Worm (Caenorhabditis elegans) whole organism, L3 larva: ENCODE results near the gene K07F5.7.
A peak's percentile ranks its signal among the peaks of the same experiment; 100 is the strongest.

Experiments used
- ZK546.5 ChIP-seq: sonication (generic microtip); optimal IDR thresholded peaks from 2 replicates; lab custom pipeline; 2017; ENCODE audit warnings: missing biosample characterization, missing genetic modification characterization
- aly-2 ChIP-seq: fragments of 150-350 bp; optimal IDR thresholded peaks from 2 replicates; lab custom pipeline; 2014; ENCODE audit warnings: missing biosample characterization, missing genetic modification characterization
- ama-1 ChIP-seq: fragments of 150-350 bp; optimal IDR thresholded peaks from 2 replicates; lab custom pipeline; 2018
- ceh-82 ChIP-seq: fragments of 150-350 bp; optimal IDR thresholded peaks from 2 replicates; lab custom pipeline; 2014; ENCODE audit warnings: missing biosample characterization, missing genetic modification characterization
- ceh-9 ChIP-seq: sonication (generic microtip); optimal IDR thresholded peaks from 2 replicates; lab custom pipeline; 2018; ENCODE audit warnings: missing biosample characterization, missing genetic modification characterization
- daf-12 ChIP-seq: fragments of 150-350 bp; optimal IDR thresholded peaks from 2 replicates; lab custom pipeline; 2014; ENCODE audit warnings: missing biosample characterization, missing genetic modification reagents, missing genetic modification characterization
- egl-5 ChIP-seq: fragments of 150-350 bp; optimal IDR thresholded peaks from 2 replicates; lab custom pipeline; 2017; ENCODE audit warnings: missing biosample characterization, missing genetic modification reagents, missing genetic modification characterization, inconsistent platforms
- elt-1 ChIP-seq: fragments of 150-350 bp; optimal IDR thresholded peaks from 2 replicates; lab custom pipeline; 2014; ENCODE audit warnings: missing biosample characterization, missing genetic modification characterization
- elt-2 ChIP-seq: sonication (generic microtip); optimal IDR thresholded peaks from 2 replicates; lab custom pipeline; 2016; ENCODE audit warnings: missing genetic modification reagents, mild to moderate bottlenecking, missing genetic modification characterization, missing compliant biosample characterization
- elt-3 ChIP-seq, 3 experiments: fragments of 150-350 bp in 1 of 3; sonication (generic microtip) in 2 of 3; optimal IDR thresholded peaks; 2 replicates in 2 of 3; 4 replicates in 1 of 3; lab custom pipeline; 2014 to 2017; ENCODE audit warnings: missing biosample characterization in 3 of 3, missing genetic modification characterization in 3 of 3
- eor-1 ChIP-seq, 2 experiments: fragments of 150-350 bp; optimal IDR thresholded peaks; 2 replicates each; lab custom pipeline; 2014 to 2018; ENCODE audit warnings: missing biosample characterization in 2 of 2, missing genetic modification characterization in 2 of 2
- fkh-10 ChIP-seq: sonication (generic microtip); optimal IDR thresholded peaks from 2 replicates; lab custom pipeline; 2017; ENCODE audit warnings: missing biosample characterization, missing genetic modification reagents, missing genetic modification characterization
- hmg-11 ChIP-seq: sonication (generic microtip); optimal IDR thresholded peaks from 2 replicates; lab custom pipeline; 2016; ENCODE audit warnings: missing genetic modification characterization, missing compliant biosample characterization
- jun-1 ChIP-seq: fragments of 150-350 bp; optimal IDR thresholded peaks from 2 replicates; lab custom pipeline; 2014; ENCODE audit warnings: missing biosample characterization, missing genetic modification reagents, missing genetic modification characterization
- lin-15B ChIP-seq: fragments of 150-350 bp; optimal IDR thresholded peaks from 2 replicates; lab custom pipeline; 2014; ENCODE audit warnings: missing biosample characterization, missing genetic modification characterization
- lin-39 ChIP-seq: fragments of 150-350 bp; optimal IDR thresholded peaks from 2 replicates; lab custom pipeline; 2018; ENCODE audit warnings: missing biosample characterization, missing genetic modification reagents, missing genetic modification characterization
- lsy-12 ChIP-seq: sonication (generic microtip); optimal IDR thresholded peaks from 2 replicates; lab custom pipeline; 2016; ENCODE audit warnings: mild to moderate bottlenecking, missing genetic modification characterization, missing compliant biosample characterization
- mdl-1 ChIP-seq: fragments of 150-350 bp; optimal IDR thresholded peaks from 2 replicates; lab custom pipeline; 2014; ENCODE audit warnings: missing biosample characterization, missing genetic modification characterization
- mml-1 ChIP-seq: fragments of 150-350 bp; sonication (generic microtip); optimal IDR thresholded peaks from 3 replicates; lab custom pipeline; 2014; ENCODE audit warnings: missing biosample characterization, missing genetic modification characterization
- nfya-1 ChIP-seq: sonication (generic microtip); optimal IDR thresholded peaks from 2 replicates; lab custom pipeline; 2017; ENCODE audit warnings: missing genetic modification characterization, mild to moderate bottlenecking, missing compliant biosample characterization, antibody characterized with exemption, moderate library complexity; ENCODE audit not compliant: insufficient read depth
- nhr-23 ChIP-seq: fragments of 150-350 bp; optimal IDR thresholded peaks from 2 replicates; lab custom pipeline; 2014; ENCODE audit warnings: missing biosample characterization, missing genetic modification reagents, missing genetic modification characterization
- nhr-237 ChIP-seq: fragments of 150-350 bp; optimal IDR thresholded peaks from 2 replicates; lab custom pipeline; 2014; ENCODE audit warnings: missing biosample characterization, missing genetic modification characterization
- nhr-25 ChIP-seq: sonication (generic microtip); optimal IDR thresholded peaks from 2 replicates; lab custom pipeline; 2017; ENCODE audit warnings: missing biosample characterization, missing genetic modification characterization
- nhr-28 ChIP-seq: fragments of 150-350 bp; optimal IDR thresholded peaks from 2 replicates; lab custom pipeline; 2014; ENCODE audit warnings: missing biosample characterization, missing genetic modification characterization
- nhr-43 ChIP-seq: sonication (generic microtip); optimal IDR thresholded peaks from 2 replicates; lab custom pipeline; 2016; ENCODE audit warnings: mild to moderate bottlenecking, missing genetic modification characterization, missing compliant biosample characterization; ENCODE audit not compliant: poor library complexity, severe bottlenecking
- nhr-67 ChIP-seq: fragments of 150-350 bp; optimal IDR thresholded peaks from 2 replicates; lab custom pipeline; 2014; ENCODE audit warnings: missing biosample characterization, missing genetic modification characterization
- pha-4 ChIP-seq: fragments of 150-350 bp; optimal IDR thresholded peaks from 2 replicates; lab custom pipeline; 2014; ENCODE audit warnings: missing biosample characterization, missing genetic modification reagents, missing genetic modification characterization
- pqm-1 ChIP-seq: fragments of 150-350 bp; optimal IDR thresholded peaks from 2 replicates; lab custom pipeline; 2017; ENCODE audit warnings: missing biosample characterization, missing genetic modification characterization, inconsistent platforms
- skn-1 ChIP-seq: fragments of 150-350 bp; optimal IDR thresholded peaks from 2 replicates; lab custom pipeline; 2014; ENCODE audit warnings: missing biosample characterization, missing genetic modification characterization
- snpc-4 ChIP-seq: fragments of 150-350 bp; optimal IDR thresholded peaks from 2 replicates; lab custom pipeline; 2014; ENCODE audit warnings: missing biosample characterization, missing genetic modification characterization
- tbx-2 ChIP-seq: sonication (generic microtip); optimal IDR thresholded peaks from 2 replicates; lab custom pipeline; 2016; ENCODE audit warnings: mild to moderate bottlenecking, missing genetic modification characterization, missing compliant biosample characterization
- unc-39 ChIP-seq: sonication (generic microtip); optimal IDR thresholded peaks from 4 replicates; lab custom pipeline; 2017; ENCODE audit warnings: missing biosample characterization, missing genetic modification characterization
- unc-62 ChIP-seq: fragments of 150-350 bp; sonication (generic microtip); optimal IDR thresholded peaks from 4 replicates; lab custom pipeline; 2014; ENCODE audit warnings: missing biosample characterization, missing genetic modification reagents, missing genetic modification characterization
- ztf-11 ChIP-seq: fragments of 150-350 bp; optimal IDR thresholded peaks from 2 replicates; lab custom pipeline; 2014; ENCODE audit warnings: missing biosample characterization, missing genetic modification characterization
- ztf-4 ChIP-seq: fragments of 150-350 bp; optimal IDR thresholded peaks from 2 replicates; lab custom pipeline; 2014; ENCODE audit warnings: missing biosample characterization, missing genetic modification characterization

K07F5.7 gene

ce11 chrIV:9836317-9836716 lies 11.7 kb downstream of the K07F5.7 start, which contains the start of gene msp-81:
Gene msp-81, minus strand, starts transcription at chrIV:9836417.
- TF ChIP-seq elt-3 (tag; optimal IDR thresholded peaks at IDR 0.05; lab: Kevin White, UChicago) (no peak), unc-39 (tag; lab: Kevin White, UChicago) (no peak), ceh-9 (no peak), nhr-23 (tag; lab: Kevin White, UChicago) (no peak), ceh-82 (tag; lab: Kevin White, UChicago) (no peak), fkh-10 (GFP tag; lab: Kevin White, UChicago) (no peak), daf-12 (tag; lab: Kevin White, UChicago) (no peak), nhr-237 (tag; lab: Kevin White, UChicago) (no peak), nfya-1 (tag; lab: Kevin White, UChicago) (no peak), jun-1 (no peak), nhr-67 (no peak), ama-1 (lab: Kevin White, UChicago) (no peak), pha-4 (tag; lab: Kevin White, UChicago) (no peak)
- TF ChIP-seq, all 47 proteins: peak for 0

ce11 chrIV:9833337-9833736 lies 14.6 kb downstream of the K07F5.7 start:
- TF ChIP-seq fkh-10 (GFP tag; lab: Kevin White, UChicago) (no peak), ceh-82 (tag; lab: Kevin White, UChicago) (no peak), nfya-1 (tag; lab: Kevin White, UChicago) (no peak), jun-1 (no peak), pqm-1 (tag; lab: Kevin White, UChicago) (no peak), nhr-67 (no peak), nhr-25 (tag; lab: Kevin White, UChicago) (no peak), eor-1 (tag; optimal IDR thresholded peaks at IDR 0.05; lab: Kevin White, UChicago) (no peak), pha-4 (tag; lab: Kevin White, UChicago) (no peak), ztf-4 (tag; lab: Kevin White, UChicago) (no peak), egl-5 (no peak), ztf-11 (tag; lab: Kevin White, UChicago) (no peak), hmg-11 (tag; lab: Kevin White, UChicago) (no peak), lsy-12 (no peak)

- TF ChIP-seq skn-1 (tag; lab: Kevin White, UChicago) (no peak), nhr-28 (tag; lab: Kevin White, UChicago) (no peak), daf-12 (tag; lab: Kevin White, UChicago) (no peak), nhr-43 (tag; lab: Kevin White, UChicago) (no peak), eor-1 (tag; optimal IDR thresholded peaks at IDR 0.05; lab: Kevin White, UChicago) (no peak), ZK546.5 (no peak), tbx-2 (tag; lab: Kevin White, UChicago) (no peak), ama-1 (lab: Kevin White, UChicago) (no peak), mdl-1 (tag; lab: Kevin White, UChicago) (no peak), mml-1 (tag; lab: Kevin White, UChicago) (no peak), jun-1 (no peak), ztf-11 (tag; lab: Kevin White, UChicago) (no peak)
These were observed 15.4 kb downstream of the K07F5.7 start, which contains the start of gene kin-21 for ce11 chrIV:9832586-9832985. Gene kin-21, plus strand, starts transcription at chrIV:9832886.

- TF ChIP-seq skn-1 (tag; lab: Kevin White, UChicago) (peak; percentile 24), elt-2 (tag; lab: Kevin White, UChicago) (peak; percentile 85), egl-5 (peak; percentile 27), eor-1 (tag; optimal IDR thresholded peaks at IDR 0.05; lab: Kevin White, UChicago) (no peak), nfya-1 (tag; lab: Kevin White, UChicago) (no peak), ceh-82 (tag; lab: Kevin White, UChicago) (no peak), lin-15B (peak; percentile 62)
These were observed 22.7 kb downstream of the K07F5.7 start, which contains the start of gene mtr-4 for ce11 chrIV:9825196-9825744. Gene mtr-4, plus strand, starts transcription at chrIV:9825694.

ce11 chrIV:9824480-9824879 lies 23.5 kb downstream of the K07F5.7 start, which contains the start of gene catp-6:
Gene catp-6, minus strand, starts transcription at chrIV:9824580.
- TF ChIP-seq snpc-4 (tag; lab: Kevin White, UChicago) (no peak), nfya-1 (tag; lab: Kevin White, UChicago) (no peak), jun-1 (no peak), aly-2 (tag; lab: Kevin White, UChicago) (no peak), elt-2 (tag; lab: Kevin White, UChicago) (no peak), mdl-1 (tag; lab: Kevin White, UChicago) (no peak), nhr-25 (tag; lab: Kevin White, UChicago) (no peak), elt-1 (tag; lab: Kevin White, UChicago) (no peak), hmg-11 (tag; lab: Kevin White, UChicago) (no peak), ztf-4 (tag; lab: Kevin White, UChicago) (no peak), unc-62 (GFP tag; lab: Kevin White, UChicago) (no peak), fkh-10 (GFP tag; lab: Kevin White, UChicago) (no peak), lin-39 (no peak), nhr-43 (tag; lab: Kevin White, UChicago) (no peak), nhr-67 (no peak), ceh-9 (no peak), lsy-12 (no peak), mml-1 (tag; lab: Kevin White, UChicago) (no peak)
